Fruit fly (Drosophila melanogaster) whole organism, embryonic: ENCODE measurements around the gene His3.3A.

Experiments
- Atf-2 ChIP-seq: fragments of 200-800 bp; sonication (Bioruptor generic); optimal IDR thresholded peaks from 2 replicates; lab custom pipeline; 2016; ENCODE audit warnings: missing biosample characterization, missing genetic modification characterization
- Bgb ChIP-seq: fragments of 200-800 bp; sonication (Bioruptor generic); IDR thresholded peaks from 2 replicates; pipeline ENCODE4 v1.3.6; 2022; ENCODE audit warnings: missing biosample characterization, missing genetic modification characterization; ENCODE audit not compliant: partially characterized antibody
- CG1024 ChIP-seq: fragments of 200-800 bp; sonication (Bioruptor generic); IDR thresholded peaks from 2 replicates; pipeline ENCODE4 v1.3.6; 2022; ENCODE audit warnings: missing biosample characterization, missing genetic modification characterization
- CG10431 ChIP-seq: fragments of 200-800 bp; sonication (Bioruptor generic); optimal IDR thresholded peaks from 3 replicates; lab custom pipeline; 2018; ENCODE audit warnings: missing biosample characterization, mild to moderate bottlenecking, missing genetic modification characterization
- CG10462 ChIP-seq: fragments of 200-800 bp; sonication (Bioruptor generic); optimal IDR thresholded peaks from 2 replicates; lab custom pipeline; 2016; ENCODE audit warnings: missing biosample characterization, missing genetic modification characterization
- CG11504 ChIP-seq: fragments of 200-800 bp; sonication (Bioruptor generic); optimal IDR thresholded peaks from 3 replicates; lab custom pipeline; 2019; ENCODE audit warnings: missing biosample characterization, mild to moderate bottlenecking, missing genetic modification characterization, moderate library complexity
- CG12299 ChIP-seq: fragments of 200-800 bp; sonication (Bioruptor generic); optimal IDR thresholded peaks from 2 replicates; lab custom pipeline; 2018; ENCODE audit warnings: missing biosample characterization, mild to moderate bottlenecking, missing genetic modification characterization
- CG13287 ChIP-seq: fragments of 200-800 bp; sonication (Bioruptor generic); IDR thresholded peaks from 2 replicates; pipeline ENCODE4 v1.3.6; 2022; ENCODE audit warnings: missing biosample characterization, missing genetic modification characterization; ENCODE audit not compliant: partially characterized antibody
- CG15696 ChIP-seq: fragments of 200-800 bp; sonication (Bioruptor generic); optimal IDR thresholded peaks from 2 replicates; lab custom pipeline; 2019; ENCODE audit warnings: missing biosample characterization, mild to moderate bottlenecking, missing genetic modification characterization, moderate library complexity
- CG17359 ChIP-seq: fragments of 200-800 bp; sonication (Bioruptor generic); optimal IDR thresholded peaks from 3 replicates; lab custom pipeline; 2018; ENCODE audit warnings: missing biosample characterization, mild to moderate bottlenecking, missing genetic modification characterization, moderate library complexity
- CG17829 ChIP-seq: fragments of 200-800 bp; optimal IDR thresholded peaks from 2 replicates; lab custom pipeline; 2019; ENCODE audit warnings: missing biosample characterization, mild to moderate bottlenecking, missing genetic modification characterization, moderate library complexity
- CG2678 ChIP-seq: fragments of 200-800 bp; sonication (Bioruptor generic); optimal IDR thresholded peaks from 3 replicates; lab custom pipeline; 2019; ENCODE audit warnings: missing biosample characterization, mild to moderate bottlenecking, missing genetic modification characterization, moderate library complexity
- CG3163 ChIP-seq: fragments of 200-800 bp; sonication (Bioruptor generic); optimal IDR thresholded peaks from 3 replicates; lab custom pipeline; 2016; ENCODE audit warnings: missing biosample characterization, missing genetic modification characterization
- CG32767 ChIP-seq: fragments of 200-800 bp; sonication (Bioruptor generic); IDR thresholded peaks from 2 replicates; pipeline ENCODE4 v1.3.6; 2022; ENCODE audit warnings: missing biosample characterization, missing genetic modification characterization
- CG34224 ChIP-seq: fragments of 200-800 bp; sonication (Bioruptor generic); IDR thresholded peaks from 3 replicates; pipeline ENCODE4 v1.3.6; 2022; ENCODE audit warnings: missing biosample characterization, missing genetic modification characterization; ENCODE audit not compliant: partially characterized antibody
- CG34422 ChIP-seq: fragments of 200-800 bp; sonication (Bioruptor generic); IDR thresholded peaks from 3 replicates; pipeline ENCODE4 v1.3.6; 2022; ENCODE audit warnings: missing biosample characterization, missing genetic modification characterization
- CG4328 ChIP-seq: fragments of 200-800 bp; sonication (Bioruptor generic); optimal IDR thresholded peaks from 3 replicates; lab custom pipeline; 2017; ENCODE audit warnings: missing biosample characterization, missing genetic modification reagents, missing genetic modification characterization
- CG4617 ChIP-seq: fragments of 200-800 bp; sonication (Bioruptor generic); optimal IDR thresholded peaks from 3 replicates; lab custom pipeline; 2016; ENCODE audit warnings: missing biosample characterization, missing genetic modification characterization, borderline replicate concordance
- Doc3 ChIP-seq: fragments of 200-800 bp; sonication (Bioruptor generic); IDR thresholded peaks from 3 replicates; pipeline ENCODE4 v1.3.6; 2022; ENCODE audit warnings: missing biosample characterization, missing genetic modification characterization; ENCODE audit not compliant: partially characterized antibody
- Dp ChIP-seq: fragments of 200-800 bp; sonication (Bioruptor generic); optimal IDR thresholded peaks from 2 replicates; lab custom pipeline; 2018; ENCODE audit warnings: missing biosample characterization, mild to moderate bottlenecking, missing genetic modification characterization, moderate library complexity
- MBD-R2 ChIP-seq: fragments of 200-800 bp; sonication (Bioruptor generic); IDR thresholded peaks from 2 replicates; pipeline ENCODE4 v1.3.6; 2022; ENCODE audit warnings: missing biosample characterization, missing genetic modification characterization
- Max ChIP-seq: fragments of 200-800 bp; sonication (Bioruptor generic); optimal IDR thresholded peaks from 2 replicates; lab custom pipeline; 2016; ENCODE audit warnings: missing biosample characterization, mild to moderate bottlenecking, missing genetic modification characterization
- Med ChIP-seq: fragments of 200-800 bp; sonication (Bioruptor generic); peaks from one replicate; lab custom pipeline; 2016; ENCODE audit warnings: missing biosample characterization, missing genetic modification characterization, mild to moderate bottlenecking, inconsistent platforms, moderate library complexity
- Scr ChIP-seq: fragments of 200-800 bp; sonication (Bioruptor generic); IDR thresholded peaks from 2 replicates; pipeline ENCODE4 v1.3.6; 2022; ENCODE audit warnings: missing biosample characterization, missing genetic modification characterization; ENCODE audit not compliant: partially characterized antibody
- Vsx1 ChIP-seq: fragments of 200-800 bp; sonication (Bioruptor generic); optimal IDR thresholded peaks from 2 replicates; lab custom pipeline; 2017; ENCODE audit warnings: missing biosample characterization, mild to moderate bottlenecking, missing genetic modification characterization, missing genetic modification reagents
- bab2 ChIP-seq: fragments of 200-800 bp; sonication (Bioruptor generic); optimal IDR thresholded peaks from 2 replicates; lab custom pipeline; 2016; ENCODE audit warnings: missing biosample characterization, missing genetic modification characterization
- bbx ChIP-seq: fragments of 200-800 bp; sonication (Bioruptor generic); IDR thresholded peaks from 2 replicates; pipeline ENCODE4 v1.3.6; 2022; ENCODE audit warnings: missing biosample characterization, missing genetic modification characterization; ENCODE audit not compliant: partially characterized antibody
- cg ChIP-seq: fragments of 200-800 bp; sonication (Bioruptor generic); optimal IDR thresholded peaks from 3 replicates; lab custom pipeline; 2019; ENCODE audit warnings: missing biosample characterization, mild to moderate bottlenecking, missing genetic modification characterization, moderate library complexity
- chm ChIP-seq: fragments of 200-800 bp; sonication (Bioruptor generic); IDR thresholded peaks from 2 replicates; pipeline ENCODE4 v1.3.6; 2022; ENCODE audit warnings: missing biosample characterization, missing genetic modification characterization
- da ChIP-seq: fragments of 200-800 bp; sonication (Bioruptor generic); optimal IDR thresholded peaks from 2 replicates; lab custom pipeline; 2016; ENCODE audit warnings: missing biosample characterization, missing genetic modification characterization
- dmrt11E ChIP-seq: fragments of 200-800 bp; sonication (Bioruptor generic); optimal IDR thresholded peaks from 3 replicates; lab custom pipeline; 2018; ENCODE audit warnings: missing biosample characterization, mild to moderate bottlenecking, missing genetic modification characterization, moderate library complexity
- gfzf ChIP-seq: fragments of 200-800 bp; sonication (Bioruptor generic); optimal IDR thresholded peaks from 2 replicates; lab custom pipeline; 2016; ENCODE audit warnings: missing biosample characterization, mild to moderate bottlenecking, missing genetic modification characterization, moderate library complexity
- grn ChIP-seq: fragments of 200-800 bp; sonication (Bioruptor generic); optimal IDR thresholded peaks from 3 replicates; lab custom pipeline; 2017; ENCODE audit warnings: missing biosample characterization, missing genetic modification characterization
- inv ChIP-seq: fragments of 200-800 bp; sonication (Bioruptor generic); IDR thresholded peaks from 2 replicates; pipeline ENCODE4 v1.3.6; 2022; ENCODE audit warnings: missing biosample characterization, missing genetic modification characterization; ENCODE audit not compliant: partially characterized antibody
- jumu ChIP-seq: fragments of 200-800 bp; sonication (Bioruptor generic); optimal IDR thresholded peaks from 3 replicates; lab custom pipeline; 2016; ENCODE audit warnings: missing biosample characterization, missing genetic modification characterization
- lola ChIP-seq, 3 experiments: fragments of >200 bp in 2 of 3; fragments of 200-800 bp in 1 of 3; sonication (Bioruptor generic) in 1 of 3; optimal IDR thresholded peaks; 2 replicates each; lab custom pipeline; 2017 to 2019; ENCODE audit warnings: missing biosample characterization in 3 of 3, missing genetic modification characterization in 3 of 3, mild to moderate bottlenecking in 1 of 3, moderate library complexity in 1 of 3
- maf-S ChIP-seq: fragments of 200-800 bp; sonication (Bioruptor generic); optimal IDR thresholded peaks from 2 replicates; lab custom pipeline; 2016; ENCODE audit warnings: missing biosample characterization, missing genetic modification characterization
- phol ChIP-seq: fragments of 200-800 bp; sonication (Bioruptor generic); optimal IDR thresholded peaks from 3 replicates; lab custom pipeline; 2018; ENCODE audit warnings: missing biosample characterization, mild to moderate bottlenecking, missing genetic modification characterization, moderate library complexity
- row ChIP-seq: fragments of 200-800 bp; sonication (Bioruptor generic); IDR thresholded peaks from 3 replicates; pipeline ENCODE4 v1.3.6; 2022; ENCODE audit warnings: missing biosample characterization, missing genetic modification characterization
- sisA ChIP-seq: fragments of 200-800 bp; sonication (Bioruptor generic); IDR thresholded peaks from 2 replicates; pipeline ENCODE4 v1.3.6; 2022; ENCODE audit warnings: missing biosample characterization, missing genetic modification characterization
- slou ChIP-seq: fragments of 200-800 bp; sonication (Bioruptor generic); optimal IDR thresholded peaks from 3 replicates; lab custom pipeline; 2016; ENCODE audit warnings: missing biosample characterization, missing genetic modification characterization
- unpg ChIP-seq: fragments of 200-800 bp; sonication (Bioruptor generic); optimal IDR thresholded peaks from 3 replicates; lab custom pipeline; 2018; ENCODE audit warnings: missing biosample characterization, mild to moderate bottlenecking, missing genetic modification characterization, moderate library complexity
- vfl ChIP-seq: fragments of 200-800 bp; sonication (Bioruptor generic); optimal IDR thresholded peaks from 2 replicates; lab custom pipeline; 2016; ENCODE audit warnings: missing biosample characterization, missing genetic modification characterization
- vnd ChIP-seq: fragments of 200-800 bp; sonication (Bioruptor generic); IDR thresholded peaks from 3 replicates; pipeline ENCODE4 v1.3.6; 2022; ENCODE audit warnings: missing biosample characterization, missing genetic modification characterization; ENCODE audit not compliant: partially characterized antibody
- zen ChIP-seq: fragments of 200-800 bp; sonication (Bioruptor generic); optimal IDR thresholded peaks from 3 replicates; lab custom pipeline; 2018; ENCODE audit warnings: missing biosample characterization, mild to moderate bottlenecking, missing genetic modification characterization, moderate library complexity

Gene His3.3A

DNA sequence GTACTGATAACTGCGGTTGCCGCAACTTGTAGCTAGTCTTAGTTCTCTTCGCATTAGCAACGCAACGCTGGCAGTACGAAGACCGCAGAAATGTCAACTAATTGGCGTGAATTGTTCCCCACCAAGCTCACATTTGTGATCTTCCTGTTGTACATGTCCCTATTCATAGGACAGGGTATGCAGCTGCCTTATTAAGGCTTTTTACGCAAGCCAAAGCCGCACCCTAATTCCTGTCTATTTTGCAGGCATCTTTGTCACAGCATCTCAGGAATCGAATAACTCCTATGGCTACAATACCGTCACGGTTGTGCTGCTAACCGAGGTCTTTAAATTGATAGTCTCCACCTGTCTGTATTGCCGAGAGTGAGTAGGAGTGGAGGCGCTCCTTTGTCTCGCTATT, 1.9 kb upstream of the His3.3A start, which contains the start of gene eIF3h:
TSS of gene eIF3h (minus strand) at position 101 of the 400 bp plus-strand sequence.
- TF ChIP-seq bab2 (GFP tag; lab: Kevin White, UChicago), result no peak
- peak; percentile 42 for TF ChIP-seq CG11504
- TF ChIP-seq, all 482 proteins: peak for 1

DNA sequence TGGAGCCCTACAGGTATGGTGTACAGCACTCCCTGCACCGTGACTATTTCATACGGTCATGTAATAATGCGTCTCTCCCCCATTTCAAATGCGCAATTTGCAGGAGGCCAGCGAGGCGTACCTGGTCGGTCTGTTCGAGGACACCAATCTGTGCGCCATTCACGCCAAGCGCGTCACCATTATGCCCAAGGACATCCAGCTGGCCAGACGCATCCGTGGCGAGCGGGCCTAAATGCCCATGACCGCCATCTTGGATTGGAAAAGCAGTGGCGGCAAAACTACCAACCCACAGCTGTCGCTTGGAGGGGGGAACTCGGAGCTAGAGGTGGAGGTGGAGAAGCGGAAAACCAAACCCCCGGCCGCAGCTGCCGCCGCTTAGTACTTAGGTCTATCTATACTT, 670 bp downstream of the His3.3A start:
- TF ChIP-seq phol (tag; lab: Kevin White, UChicago) (peak; percentile 96), CG17829 (tag; lab: Kevin White, UChicago) (no peak), CG32767 (GFP tag; lab: Robert Waterston, UW) (no peak), CG2678 (tag; lab: Kevin White, UChicago) (no peak), Med (GFP tag; lab: Kevin White, UChicago) (peak; percentile 61)

DNA sequence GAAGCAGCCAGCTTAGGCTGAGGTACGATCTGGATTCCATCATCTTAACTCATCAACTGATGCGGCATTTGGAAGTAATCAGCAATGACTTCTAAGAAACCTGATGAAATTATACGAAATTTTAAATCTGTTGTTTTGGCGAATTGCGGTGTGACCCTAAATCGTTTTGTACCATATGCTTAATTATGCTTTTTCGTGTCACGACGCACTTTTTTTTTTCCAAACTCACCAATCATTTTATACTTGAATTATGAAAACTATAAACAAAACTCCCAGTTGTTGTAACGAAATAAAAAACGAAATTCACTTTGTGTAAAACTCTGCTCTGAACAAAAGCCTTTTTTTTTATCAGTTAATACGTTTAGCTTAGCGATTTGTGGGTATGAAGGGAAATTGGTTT, 3.2 kb downstream of the His3.3A start, which contains the start of gene Nepl3:
TSS of gene Nepl3 (minus strand) at position 155 of the 400 bp plus-strand sequence.
- TF ChIP-seq maf-S (no peak), zen (tag; lab: Kevin White, UChicago) (no peak), Bgb (GFP tag; lab: Robert Waterston, UW) (peak; percentile 47; the same call in 1 of the 2 replicates), Max (GFP tag; lab: Kevin White, UChicago) (no peak), da (no peak), cg (GFP tag; lab: Kevin White, UChicago) (no peak), inv (peak; percentile 23; the same call in 1 of the 2 replicates), slou (no peak), CG34422 (GFP tag; lab: Robert Waterston, UW) (no peak), vnd (GFP tag; lab: Robert Waterston, UW) (peak; percentile 44; the same call in 1 of the 3 replicates), grn (GFP tag; lab: Kevin White, UChicago) (no peak), CG3163 (no peak), CG12299 (tag; lab: Kevin White, UChicago) (no peak), lola (GFP tag; optimal IDR thresholded peaks at IDR 0.05; lab: Kevin White, UChicago) (no peak), Doc3 (peak; percentile 65), CG4328 (no peak), CG34224 (GFP tag; lab: Robert Waterston, UW) (peak; percentile 63), chm (GFP tag; lab: Robert Waterston, UW) (no peak), Atf-2 (GFP tag; lab: Kevin White, UChicago) (no peak), row (GFP tag; lab: Robert Waterston, UW) (peak; percentile 37; the same call in 2 of the 3 replicates), Med (GFP tag; lab: Kevin White, UChicago) (no peak), CG10431 (no peak), unpg (GFP tag; lab: Kevin White, UChicago) (no peak), CG4617 (no peak), jumu (no peak), sisA (GFP tag; lab: Robert Waterston, UW) (no peak), bbx (GFP tag; lab: Robert Waterston, UW) (peak; percentile 28; the same call in 1 of the 2 replicates), dmrt11E (tag; lab: Kevin White, UChicago) (no peak), CG1024 (GFP tag; lab: Robert Waterston, UW) (no peak), CG17359 (tag; lab: Kevin White, UChicago) (no peak), CG13287 (peak; percentile 80), CG15696 (tag; lab: Kevin White, UChicago) (no peak), Scr (GFP tag; lab: Robert Waterston, UW) (peak; percentile 69), MBD-R2 (GFP tag; lab: Robert Waterston, UW) (peak; percentile 53), vfl (no peak), Dp (peak; percentile 41), Vsx1 (GFP tag; lab: Kevin White, UChicago) (no peak), gfzf (GFP tag; lab: Kevin White, UChicago) (peak; percentile 65), CG10462 (GFP tag; lab: Kevin White, UChicago) (no peak)
